Fruit fly (Drosophila melanogaster) whole organism, prepupa: Measurements from ENCODE around the gene WASp.
A peak's percentile ranks its signal among the peaks of the same experiment; 100 is the strongest.

ENCODE experiments used
- Blimp-1 ChIP-seq: fragments of 200-800 bp; sonication (Bioruptor generic); optimal IDR thresholded peaks from 3 replicates; lab custom pipeline; 2017; ENCODE audit warnings: missing biosample characterization, missing genetic modification characterization, mild to moderate bottlenecking, moderate library complexity, missing genetic modification reagents
- CG10631 ChIP-seq: fragments of 200-800 bp; sonication (Bioruptor generic); optimal IDR thresholded peaks from 2 replicates; lab custom pipeline; 2016; ENCODE audit warnings: missing biosample characterization, missing genetic modification characterization
- CG10669 ChIP-seq: fragments of 200-800 bp; sonication (Bioruptor generic); optimal IDR thresholded peaks from 3 replicates; lab custom pipeline; 2018; ENCODE audit warnings: missing biosample characterization, mild to moderate bottlenecking, missing genetic modification characterization, moderate library complexity
- CG11902 ChIP-seq: fragments of 200-800 bp; sonication (Bioruptor generic); optimal IDR thresholded peaks from 3 replicates; lab custom pipeline; 2016; ENCODE audit warnings: missing biosample characterization, missing genetic modification characterization
- CG15336 ChIP-seq: fragments of 200-800 bp; sonication (Bioruptor generic); IDR thresholded peaks from 2 replicates; pipeline ENCODE4 v1.3.6; 2022; ENCODE audit warnings: missing biosample characterization, missing genetic modification characterization
- CG1621 ChIP-seq: fragments of 200-800 bp; sonication (Bioruptor generic); optimal IDR thresholded peaks from 3 replicates; lab custom pipeline; 2018; ENCODE audit warnings: missing biosample characterization, mild to moderate bottlenecking, missing genetic modification characterization
- CG16779 ChIP-seq: fragments of 200-800 bp; sonication (Bioruptor generic); optimal IDR thresholded peaks from 3 replicates; lab custom pipeline; 2017; ENCODE audit warnings: missing biosample characterization, mild to moderate bottlenecking, missing genetic modification characterization
- CG3032 ChIP-seq: fragments of 200-800 bp; optimal IDR thresholded peaks from 2 replicates; lab custom pipeline; 2019; ENCODE audit warnings: missing biosample characterization, mild to moderate bottlenecking, missing genetic modification characterization, moderate library complexity
- CG31627 ChIP-seq: fragments of 200-800 bp; sonication (Bioruptor generic); optimal IDR thresholded peaks from 3 replicates; lab custom pipeline; 2016; ENCODE audit warnings: missing biosample characterization, missing genetic modification characterization
- CG32006 ChIP-seq: fragments of 200-800 bp; sonication (Bioruptor generic); optimal IDR thresholded peaks from 3 replicates; lab custom pipeline; 2017; ENCODE audit warnings: missing biosample characterization, mild to moderate bottlenecking, missing genetic modification characterization
- CG34406 ChIP-seq: fragments of 200-800 bp; sonication (Bioruptor generic); optimal IDR thresholded peaks from 3 replicates; lab custom pipeline; 2016; ENCODE audit warnings: missing biosample characterization, missing genetic modification characterization
- CG3919 ChIP-seq: fragments of 200-800 bp; sonication (Bioruptor generic); optimal IDR thresholded peaks from 3 replicates; lab custom pipeline; 2016; ENCODE audit warnings: missing biosample characterization, missing genetic modification characterization
- CG4318 ChIP-seq: fragments of 200-800 bp; sonication (Bioruptor generic); optimal IDR thresholded peaks from 3 replicates; lab custom pipeline; 2017; ENCODE audit warnings: missing biosample characterization, mild to moderate bottlenecking, missing genetic modification characterization
- CG6163 ChIP-seq: fragments of 200-800 bp; sonication (Bioruptor generic); IDR thresholded peaks from 3 replicates; pipeline ENCODE4 v1.3.6; 2022; ENCODE audit warnings: missing biosample characterization, missing genetic modification characterization
- CG6276 ChIP-seq: fragments of 200-800 bp; sonication (Bioruptor generic); optimal IDR thresholded peaks from 2 replicates; lab custom pipeline; 2017; ENCODE audit warnings: missing biosample characterization, mild to moderate bottlenecking, missing genetic modification characterization
- CG6792 ChIP-seq: fragments of 200-800 bp; sonication (Bioruptor generic); optimal IDR thresholded peaks from 3 replicates; lab custom pipeline; 2016; ENCODE audit warnings: missing biosample characterization, missing genetic modification characterization
- CG6808 ChIP-seq: fragments of 200-800 bp; sonication (Bioruptor generic); optimal IDR thresholded peaks from 3 replicates; lab custom pipeline; 2017; ENCODE audit warnings: missing biosample characterization, missing genetic modification characterization, mild to moderate bottlenecking, moderate library complexity, missing genetic modification reagents
- CG6854 ChIP-seq: fragments of 200-800 bp; sonication (Bioruptor generic); optimal IDR thresholded peaks from 2 replicates; lab custom pipeline; 2017; ENCODE audit warnings: missing biosample characterization, mild to moderate bottlenecking, missing genetic modification characterization
- CG7368 ChIP-seq: fragments of 200-800 bp; sonication (Bioruptor generic); optimal IDR thresholded peaks from 3 replicates; lab custom pipeline; 2016; ENCODE audit warnings: missing biosample characterization, missing genetic modification characterization
- CG8119 ChIP-seq: fragments of 200-800 bp; sonication (Bioruptor generic); IDR thresholded peaks from 3 replicates; pipeline ENCODE4 v1.3.6; 2022; ENCODE audit warnings: missing biosample characterization, missing genetic modification characterization
- CG8319 ChIP-seq: fragments of 200-800 bp; sonication (Bioruptor generic); optimal IDR thresholded peaks from 3 replicates; lab custom pipeline; 2016; ENCODE audit warnings: missing biosample characterization, missing genetic modification characterization
- CG8632 ChIP-seq: fragments of 200-800 bp; sonication (Bioruptor generic); optimal IDR thresholded peaks from 3 replicates; lab custom pipeline; 2016; ENCODE audit warnings: missing biosample characterization, missing genetic modification characterization
- Eip78C ChIP-seq: fragments of 200-800 bp; sonication (Bioruptor generic); peaks from one replicate; lab custom pipeline; 2016; ENCODE audit warnings: missing biosample characterization, missing genetic modification characterization
- Eip93F ChIP-seq: fragments of 200-800 bp; sonication (Bioruptor generic); optimal IDR thresholded peaks from 2 replicates; lab custom pipeline; 2016; ENCODE audit warnings: missing biosample characterization, mild to moderate bottlenecking, missing genetic modification characterization
- Ets21C ChIP-seq: fragments of 200-800 bp; sonication (Bioruptor generic); optimal IDR thresholded peaks from 3 replicates; lab custom pipeline; 2016; ENCODE audit warnings: missing biosample characterization, missing genetic modification characterization
- Ets96B ChIP-seq: fragments of 200-800 bp; optimal IDR thresholded peaks from 2 replicates; lab custom pipeline; 2019; ENCODE audit warnings: missing biosample characterization, mild to moderate bottlenecking, missing genetic modification characterization, moderate library complexity
- Gug ChIP-seq: fragments of 200-800 bp; sonication (Bioruptor generic); IDR thresholded peaks from 2 replicates; pipeline ENCODE4 v1.3.6; 2022; ENCODE audit warnings: missing biosample characterization, missing genetic modification characterization
- Hr38 ChIP-seq: sonication (Bioruptor generic); optimal IDR thresholded peaks from 2 replicates; lab custom pipeline; 2016; ENCODE audit warnings: missing biosample characterization, missing genetic modification characterization
- Hr39 ChIP-seq: fragments of 200-800 bp; sonication (Bioruptor generic); optimal IDR thresholded peaks from 2 replicates; lab custom pipeline; 2016; ENCODE audit warnings: missing biosample characterization, missing genetic modification characterization
- Hr4 ChIP-seq: fragments of 200-800 bp; sonication (Bioruptor generic); optimal IDR thresholded peaks from 3 replicates; lab custom pipeline; 2016; ENCODE audit warnings: missing biosample characterization, missing genetic modification characterization
- Lpt ChIP-seq: fragments of 200-800 bp; sonication (Bioruptor generic); optimal IDR thresholded peaks from 3 replicates; lab custom pipeline; 2016; ENCODE audit warnings: missing biosample characterization, missing genetic modification characterization
- Met ChIP-seq: fragments of 200-800 bp; sonication (Bioruptor generic); optimal IDR thresholded peaks from 3 replicates; lab custom pipeline; 2016; ENCODE audit warnings: missing biosample characterization, missing genetic modification characterization
- OdsH ChIP-seq: fragments of 200-800 bp; sonication (Bioruptor generic); optimal IDR thresholded peaks from 3 replicates; lab custom pipeline; 2016; ENCODE audit warnings: missing biosample characterization, missing genetic modification characterization
- Smox ChIP-seq: fragments of 200-800 bp; sonication (Bioruptor generic); optimal IDR thresholded peaks from 3 replicates; lab custom pipeline; 2016; ENCODE audit warnings: missing biosample characterization, missing genetic modification characterization
- Sox102F ChIP-seq: fragments of 200-800 bp; sonication (Bioruptor generic); optimal IDR thresholded peaks from 2 replicates; lab custom pipeline; 2016; ENCODE audit warnings: missing biosample characterization, mild to moderate bottlenecking, missing genetic modification characterization
- Sox15 ChIP-seq: fragments of 200-800 bp; sonication (Bioruptor generic); optimal IDR thresholded peaks from 3 replicates; lab custom pipeline; 2016; ENCODE audit warnings: missing biosample characterization, missing genetic modification characterization
- achi ChIP-seq: fragments of 200-800 bp; sonication (Bioruptor generic); optimal IDR thresholded peaks from 3 replicates; lab custom pipeline; 2016; ENCODE audit warnings: missing biosample characterization, missing genetic modification characterization
- acj6 ChIP-seq: fragments of 200-800 bp; sonication (Bioruptor generic); optimal IDR thresholded peaks from 3 replicates; lab custom pipeline; 2016; ENCODE audit warnings: missing biosample characterization, missing genetic modification characterization
- dac ChIP-seq: fragments of 200-800 bp; sonication (Bioruptor generic); optimal IDR thresholded peaks from 2 replicates; lab custom pipeline; 2017; ENCODE audit warnings: missing biosample characterization, mild to moderate bottlenecking, missing genetic modification characterization
- eg ChIP-seq: fragments of 200-800 bp; sonication (Bioruptor generic); IDR thresholded peaks from 3 replicates; pipeline ENCODE4 v1.3.6; 2022; ENCODE audit warnings: missing biosample characterization, missing genetic modification characterization
- esn ChIP-seq: fragments of 200-800 bp; sonication (Bioruptor generic); optimal IDR thresholded peaks from 2 replicates; lab custom pipeline; 2016; ENCODE audit warnings: missing biosample characterization, mild to moderate bottlenecking, missing genetic modification characterization, moderate library complexity
- fd59A ChIP-seq: fragments of 200-800 bp; sonication (Bioruptor generic); optimal IDR thresholded peaks from 2 replicates; lab custom pipeline; 2017; ENCODE audit warnings: missing biosample characterization, mild to moderate bottlenecking, missing genetic modification characterization, missing genetic modification reagents
- fd85E ChIP-seq: fragments of 200-800 bp; sonication (Bioruptor generic); optimal IDR thresholded peaks from 3 replicates; lab custom pipeline; 2016; ENCODE audit warnings: missing biosample characterization, missing genetic modification characterization
- fkh ChIP-seq: fragments of 200-800 bp; sonication (Bioruptor generic); optimal IDR thresholded peaks from 3 replicates; lab custom pipeline; 2017; ENCODE audit warnings: missing biosample characterization, mild to moderate bottlenecking, missing genetic modification characterization, moderate library complexity
- lz ChIP-seq: fragments of 200-800 bp; sonication (Bioruptor generic); optimal IDR thresholded peaks from 3 replicates; lab custom pipeline; 2016; ENCODE audit warnings: missing biosample characterization, missing genetic modification characterization
- net ChIP-seq: fragments of 200-800 bp; sonication (Bioruptor generic); optimal IDR thresholded peaks from 3 replicates; lab custom pipeline; 2016; ENCODE audit warnings: missing biosample characterization, missing genetic modification characterization
- spab ChIP-seq: fragments of 200-800 bp; sonication (Bioruptor generic); optimal IDR thresholded peaks from 2 replicates; lab custom pipeline; 2017; ENCODE audit warnings: missing biosample characterization, mild to moderate bottlenecking, missing genetic modification characterization, missing genetic modification reagents
- ss ChIP-seq, 2 experiments: fragments of 200-800 bp; sonication (Bioruptor generic); optimal IDR thresholded peaks; 2 replicates in 1 of 2; 3 replicates in 1 of 2; lab custom pipeline; 2017 to 2018; ENCODE audit warnings: mild to moderate bottlenecking in 2 of 2, missing biosample characterization in 2 of 2, missing genetic modification characterization in 2 of 2, moderate library complexity in 1 of 2
- svp ChIP-seq: fragments of 200-800 bp; sonication (Bioruptor generic); peaks from one replicate; lab custom pipeline; 2016; ENCODE audit warnings: missing biosample characterization, missing genetic modification characterization
- topi ChIP-seq: fragments of 200-800 bp; sonication (Bioruptor generic); optimal IDR thresholded peaks from 3 replicates; lab custom pipeline; 2016; ENCODE audit warnings: missing biosample characterization, missing genetic modification characterization
- vri ChIP-seq: fragments of 200-800 bp; sonication (Bioruptor generic); optimal IDR thresholded peaks from 3 replicates; lab custom pipeline; 2016; ENCODE audit warnings: missing biosample characterization, mild to moderate bottlenecking, missing genetic modification characterization

Gene WASp

dm6 chr3R:28861309-28862157 lies 29.7 kb upstream of the WASp start:
- no peak for TF ChIP-seq Smox (GFP tag; lab: Kevin White, UChicago)
- TF ChIP-seq CG6163 (GFP tag; lab: Robert Waterston, UW): 0 out of 3 replicates have a peak, but pooled peaks have one; percentile 14
- TF ChIP-seq CG3032 (tag; lab: Kevin White, UChicago): no peak
- no peak for TF ChIP-seq Ets21C (GFP tag; lab: Kevin White, UChicago)
- no peak for TF ChIP-seq Eip93F
- no peak for TF ChIP-seq CG6276 (GFP tag; lab: Kevin White, UChicago)
- no peak for TF ChIP-seq fd59A
- TF ChIP-seq Lpt: peak; percentile 30
- TF ChIP-seq CG11902 (GFP tag; lab: Kevin White, UChicago): no peak
- TF ChIP-seq Eip78C: peak; percentile 59
- no peak for TF ChIP-seq Blimp-1 (GFP tag; lab: Kevin White, UChicago)
- no peak for TF ChIP-seq achi (GFP tag; lab: Kevin White, UChicago)
- TF ChIP-seq CG31627: no peak
- no peak for TF ChIP-seq spab (GFP tag; lab: Kevin White, UChicago)
- no peak for TF ChIP-seq CG6792
- no peak for TF ChIP-seq Hr39 (GFP tag; lab: Kevin White, UChicago)
- TF ChIP-seq CG15336 (GFP tag; lab: Robert Waterston, UW): peak; percentile 44; the same call in 1 of the 2 replicates
- peak; percentile 14 for TF ChIP-seq CG3919 (GFP tag; lab: Kevin White, UChicago)
- TF ChIP-seq lz (GFP tag; lab: Kevin White, UChicago): no peak
- TF ChIP-seq CG10669 (GFP tag; lab: Kevin White, UChicago): no peak
- no peak for TF ChIP-seq OdsH (GFP tag; lab: Kevin White, UChicago)
- no peak for TF ChIP-seq CG8632 (GFP tag; lab: Kevin White, UChicago)
- TF ChIP-seq CG10631: no peak
- peak; percentile 20 for TF ChIP-seq svp (GFP tag; lab: Kevin White, UChicago)
- no peak for TF ChIP-seq Ets96B (tag; lab: Kevin White, UChicago)
- no peak for TF ChIP-seq CG6854
- no peak for TF ChIP-seq dac
- TF ChIP-seq CG8319 (GFP tag; lab: Kevin White, UChicago): no peak
- TF ChIP-seq Sox102F: peak; percentile 2
- no peak for TF ChIP-seq Hr4 (GFP tag; lab: Kevin White, UChicago)
- no peak; the same call in 2 of the 3 replicates for TF ChIP-seq eg (GFP tag; lab: Robert Waterston, UW)
- no peak for TF ChIP-seq esn (GFP tag; lab: Kevin White, UChicago)
- peak; percentile 38 for TF ChIP-seq CG16779 (tag; lab: Kevin White, UChicago)
- no peak for TF ChIP-seq CG8119 (GFP tag; lab: Robert Waterston, UW)
- TF ChIP-seq ss (GFP tag; optimal IDR thresholded peaks at IDR 0.05; lab: Kevin White, UChicago): peak in 1 of 2 experiments; percentile 16
- TF ChIP-seq CG7368 (GFP tag; lab: Kevin White, UChicago): no peak
- peak; percentile 51 for TF ChIP-seq fd85E (GFP tag; lab: Kevin White, UChicago)
- no peak for TF ChIP-seq net (GFP tag; lab: Kevin White, UChicago)
- TF ChIP-seq fkh (GFP tag; lab: Kevin White, UChicago): no peak
- TF ChIP-seq Sox15 (GFP tag; lab: Kevin White, UChicago): no peak
- TF ChIP-seq CG34406 (GFP tag; lab: Kevin White, UChicago): no peak
- no peak for TF ChIP-seq vri (GFP tag; lab: Kevin White, UChicago)
- no peak for TF ChIP-seq CG4318 (GFP tag; lab: Kevin White, UChicago)
- no peak for TF ChIP-seq acj6 (GFP tag; lab: Kevin White, UChicago)
- TF ChIP-seq CG6808 (GFP tag; lab: Kevin White, UChicago): no peak
- no peak for TF ChIP-seq Met (GFP tag; lab: Kevin White, UChicago)
- peak; percentile 82 for TF ChIP-seq CG1621
- TF ChIP-seq Hr38 (GFP tag; lab: Kevin White, UChicago): no peak
- no peak for TF ChIP-seq CG32006 (GFP tag; lab: Kevin White, UChicago)
- no peak for TF ChIP-seq Gug (GFP tag; lab: Robert Waterston, UW)
- no peak for TF ChIP-seq topi (GFP tag; lab: Kevin White, UChicago)
